Fruit fly (Drosophila melanogaster): ENCODE data around the gene fzy.

Gene fzy

DNA sequence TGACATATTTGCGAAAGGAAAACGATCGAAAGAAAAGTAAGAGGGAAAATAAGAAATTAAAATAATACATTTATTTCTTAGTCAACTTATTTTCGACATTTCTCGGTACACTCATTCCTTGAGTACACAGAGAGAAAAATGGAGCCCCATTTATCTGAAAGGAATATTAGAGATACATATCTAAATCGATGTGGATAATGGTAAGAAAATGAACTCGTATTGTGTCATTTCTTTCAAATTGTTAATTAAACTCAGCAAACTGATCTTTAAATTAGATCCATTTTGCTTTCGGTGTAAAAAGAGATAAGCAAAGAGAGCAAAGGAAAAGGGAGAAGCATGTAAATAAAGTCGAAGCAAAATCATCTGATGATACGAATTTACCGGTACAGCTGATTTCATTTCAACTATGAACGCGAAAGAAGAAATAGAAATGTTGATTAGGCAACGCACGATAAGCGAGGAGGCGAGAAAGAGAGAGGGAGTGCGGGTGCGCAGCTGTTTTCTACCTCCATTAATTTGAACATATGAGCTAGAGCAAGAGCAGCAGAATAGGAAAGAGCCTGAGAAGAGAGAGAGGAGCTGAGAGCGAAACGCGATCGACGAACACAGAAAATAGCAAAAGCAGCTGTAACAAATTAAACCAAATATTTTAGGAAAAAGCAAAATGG is 24.9 kb upstream of the fzy start (continued):
- TF ChIP-seq fd85E (GFP tag; optimal IDR thresholded peaks at IDR 0.05) (no peak), fd59A (GFP tag; optimal IDR thresholded peaks at IDR 0.05) (peak; percentile 72), CG10631 (GFP tag; optimal IDR thresholded peaks at IDR 0.05) (peak; percentile 87), dac (GFP tag; optimal IDR thresholded peaks at IDR 0.05) (peak; percentile 71), Sox102F (GFP tag; optimal IDR thresholded peaks at IDR 0.05) (peak; percentile 93), net (GFP tag; optimal IDR thresholded peaks at IDR 0.05) (peak; percentile 86), CG32006 (GFP tag; optimal IDR thresholded peaks at IDR 0.05) (peak; percentile 83), CG15336 (GFP tag; IDR thresholded peaks at IDR 0.05) (no peak), ss (GFP tag; optimal IDR thresholded peaks at IDR 0.05) (peak in 1 of 2 experiments; percentile 70), Gug (GFP tag; IDR thresholded peaks at IDR 0.05) (no peak), Sox15 (GFP tag; optimal IDR thresholded peaks at IDR 0.05) (peak; percentile 83), vri (GFP tag; optimal IDR thresholded peaks at IDR 0.05) (peak; percentile 85), Smox (GFP tag; optimal IDR thresholded peaks at IDR 0.05) (peak; percentile 91), Sox14 (GFP tag; optimal IDR thresholded peaks at IDR 0.05) (peak; percentile 91), acj6 (GFP tag; optimal IDR thresholded peaks at IDR 0.05) (peak; percentile 88), CG3032 (tag; optimal IDR thresholded peaks at IDR 0.05) (peak; percentile 87), Eip75B (GFP tag; optimal IDR thresholded peaks at IDR 0.05) (peak; percentile 83), Blimp-1 (GFP tag; optimal IDR thresholded peaks at IDR 0.05) (peak; percentile 71), salr (GFP tag; optimal IDR thresholded peaks at IDR 0.05) (peak; percentile 38 to 79), Met (GFP tag; optimal IDR thresholded peaks at IDR 0.05) (peak; percentile 92), OdsH (GFP tag; optimal IDR thresholded peaks at IDR 0.05) (peak; percentile 91), CG6854 (GFP tag; optimal IDR thresholded peaks at IDR 0.05) (peak; percentile 55), achi (GFP tag; optimal IDR thresholded peaks at IDR 0.05) (peak; percentile 83), CG6276 (GFP tag; optimal IDR thresholded peaks at IDR 0.05) (peak; percentile 70), CG8119 (GFP tag; IDR thresholded peaks at IDR 0.05) (no peak), CG8632 (GFP tag; optimal IDR thresholded peaks at IDR 0.05) (peak; percentile 85), svp (GFP tag) (peak; percentile 95), CG6792 (GFP tag; optimal IDR thresholded peaks at IDR 0.05) (peak; percentile 85)

DNA sequence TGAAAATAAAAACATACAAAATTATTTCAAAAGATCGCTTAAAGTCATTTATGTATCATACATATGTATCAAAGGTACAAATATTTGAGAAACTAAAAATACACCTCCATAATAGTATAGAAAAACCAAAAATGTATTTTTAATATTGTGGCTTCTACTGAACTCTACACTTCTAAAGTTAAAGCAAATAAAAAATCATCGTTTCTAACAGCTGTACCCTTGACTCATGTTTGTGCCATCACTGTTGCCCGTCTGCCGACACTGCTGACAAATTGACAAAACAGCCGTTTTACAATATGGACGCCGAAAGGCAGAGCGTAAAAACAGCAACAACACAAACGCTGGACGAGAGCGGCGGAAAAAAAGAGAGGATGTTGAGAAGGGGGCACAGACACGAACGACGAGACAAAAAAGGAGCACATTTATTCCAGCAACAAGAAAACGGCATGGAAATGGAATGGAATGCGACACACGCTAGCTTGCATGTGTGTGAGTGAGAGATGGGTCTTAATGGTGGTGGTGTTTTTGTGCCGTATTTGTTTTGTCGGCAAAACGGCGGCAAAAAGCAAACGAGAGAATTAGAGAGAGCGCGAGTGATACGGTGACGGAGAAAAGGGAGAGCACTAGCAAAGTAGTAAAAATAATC is 24.3 kb upstream of the fzy start:
- TF ChIP-seq CG10669 (GFP tag; optimal IDR thresholded peaks at IDR 0.05) (peak; percentile 75), Sox102F (GFP tag; optimal IDR thresholded peaks at IDR 0.05) (peak; percentile 65), CG3919 (GFP tag; optimal IDR thresholded peaks at IDR 0.05) (peak; percentile 77), Smox (GFP tag; optimal IDR thresholded peaks at IDR 0.05) (peak; percentile 53), CG32006 (GFP tag; optimal IDR thresholded peaks at IDR 0.05) (peak; percentile 86), CG6276 (GFP tag; optimal IDR thresholded peaks at IDR 0.05) (peak; percentile 83), CG11294 (GFP tag; IDR thresholded peaks at IDR 0.05) (no peak), CG6163 (GFP tag; IDR thresholded peaks at IDR 0.05) (no peak), CG6792 (GFP tag; optimal IDR thresholded peaks at IDR 0.05) (peak; percentile 61), dac (GFP tag; optimal IDR thresholded peaks at IDR 0.05) (peak; percentile 49), CG3032 (tag; optimal IDR thresholded peaks at IDR 0.05) (peak; percentile 67), CG8319 (GFP tag; optimal IDR thresholded peaks at IDR 0.05) (peak; percentile 51), CG15336 (GFP tag; IDR thresholded peaks at IDR 0.05) (no peak), CG31627 (GFP tag; optimal IDR thresholded peaks at IDR 0.05) (peak; percentile 60), topi (GFP tag; optimal IDR thresholded peaks at IDR 0.05) (peak; percentile 66), svp (GFP tag) (peak; percentile 84), esn (GFP tag; optimal IDR thresholded peaks at IDR 0.05) (peak; percentile 62), CG1621 (tag; optimal IDR thresholded peaks at IDR 0.05) (peak; percentile 52), vri (GFP tag; optimal IDR thresholded peaks at IDR 0.05) (peak; percentile 48), CG16779 (tag; optimal IDR thresholded peaks at IDR 0.05) (peak; percentile 57), Hr38 (GFP tag; optimal IDR thresholded peaks at IDR 0.05) (peak; percentile 14), CG4318 (GFP tag; optimal IDR thresholded peaks at IDR 0.05) (peak; percentile 74), CG8632 (GFP tag; optimal IDR thresholded peaks at IDR 0.05) (peak; percentile 72), Eip78C (GFP tag) (peak; percentile 92), CG7368 (GFP tag; optimal IDR thresholded peaks at IDR 0.05) (peak; percentile 17), CG8119 (GFP tag; IDR thresholded peaks at IDR 0.05) (no peak), Eip75B (GFP tag; optimal IDR thresholded peaks at IDR 0.05) (peak; percentile 63), Sox14 (GFP tag; optimal IDR thresholded peaks at IDR 0.05) (peak; percentile 81), OdsH (GFP tag; optimal IDR thresholded peaks at IDR 0.05) (peak; percentile 67), CG34406 (GFP tag; optimal IDR thresholded peaks at IDR 0.05) (peak; percentile 65), Met (GFP tag; optimal IDR thresholded peaks at IDR 0.05) (peak; percentile 68), CG6808 (GFP tag; optimal IDR thresholded peaks at IDR 0.05) (peak; percentile 58), eg (GFP tag; IDR thresholded peaks at IDR 0.05) (no peak), CG6854 (GFP tag; optimal IDR thresholded peaks at IDR 0.05) (peak; percentile 60), spab (GFP tag; optimal IDR thresholded peaks at IDR 0.05) (peak; percentile 72), ss (GFP tag; optimal IDR thresholded peaks at IDR 0.05) (peak; percentile 58 to 60)

All from whole organism, prepupa.